Worm (Caenorhabditis elegans): ENCODE measurements around the gene sru-36.

The sru-36 gene

DNA sequence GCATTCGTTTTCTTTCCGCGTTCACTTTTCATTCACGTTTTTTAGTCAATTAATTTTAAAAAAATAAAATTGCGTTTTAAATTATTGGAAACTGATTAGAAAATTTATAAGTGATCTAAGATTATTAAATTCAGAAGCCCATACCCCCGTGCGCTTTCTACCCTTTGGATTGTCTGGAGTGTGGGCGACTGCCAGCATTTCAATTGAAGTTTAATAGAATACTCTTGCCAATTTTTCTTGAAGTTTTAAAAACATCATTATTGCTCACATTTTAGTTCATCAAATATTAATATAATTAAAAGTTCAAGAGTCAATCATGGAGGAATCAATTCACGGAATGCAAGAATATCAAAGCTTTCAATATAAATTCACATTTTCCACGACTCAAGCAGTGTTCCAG is at the start of gene sru-36:
sru-36 (plus strand) TSS at position 301 of the 400 bp plus-strand sequence.
- TF ChIP-seq ceh-36 (tag; optimal IDR thresholded peaks at IDR 0.05) (no peak), ets-7 (tag; optimal IDR thresholded peaks at IDR 0.05) (no peak), ama-1 (optimal IDR thresholded peaks at IDR 0.05) (no peak), hnd-1 (tag; optimal IDR thresholded peaks at IDR 0.05) (no peak), F13C5.2 (tag; optimal IDR thresholded peaks at IDR 0.05) (no peak), tbx-37 (GFP tag; conservative IDR thresholded peaks at IDR 0.05) (no peak), tra-4 (tag; optimal IDR thresholded peaks at IDR 0.05) (no peak), sea-1 (GFP tag; conservative IDR thresholded peaks at IDR 0.05) (no peak), scrt-1 (GFP tag; IDR thresholded peaks at IDR 0.05) (no peak), aly-1 (tag; optimal IDR thresholded peaks at IDR 0.05) (no peak), hmbx-1 (tag; optimal IDR thresholded peaks at IDR 0.05) (no peak), pes-1 (GFP tag; IDR thresholded peaks at IDR 0.05) (no peak), flt-1 (GFP tag; IDR thresholded peaks at IDR 0.05) (no peak), ceh-13 (GFP tag; optimal IDR thresholded peaks at IDR 0.05) (no peak), tbx-11 (GFP tag; IDR thresholded peaks at IDR 0.05) (no peak), hmg-4 (GFP tag; optimal IDR thresholded peaks at IDR 0.05) (no peak), B0310.2 (tag; optimal IDR thresholded peaks at IDR 0.05) (no peak)

DNA sequence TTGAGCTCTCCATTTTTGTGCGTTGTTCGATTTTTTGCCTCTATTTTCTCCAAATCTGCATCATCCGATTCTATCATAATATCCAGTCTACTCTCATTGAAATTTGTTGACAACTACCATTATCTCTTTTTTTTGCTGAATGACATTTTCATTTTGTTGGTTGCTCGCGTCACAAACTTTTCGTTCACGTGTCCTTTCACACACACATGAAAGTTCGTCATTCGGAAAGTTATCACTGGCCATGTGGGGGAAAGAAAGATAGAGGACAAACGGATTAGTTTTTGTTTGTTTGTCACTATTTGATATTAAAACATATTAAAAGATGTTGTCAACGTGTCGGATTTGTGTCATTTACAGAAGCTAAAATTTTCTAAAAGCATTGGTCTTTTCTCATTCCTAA is 46.5 kb upstream of the sru-36 start:
- TF ChIP-seq ceh-13 (GFP tag; optimal IDR thresholded peaks at IDR 0.05) (no peak), F13C5.2 (tag; optimal IDR thresholded peaks at IDR 0.05) (no peak), scrt-1 (GFP tag; IDR thresholded peaks at IDR 0.05) (no peak), tbx-37 (GFP tag; conservative IDR thresholded peaks at IDR 0.05) (no peak), tbx-11 (GFP tag; IDR thresholded peaks at IDR 0.05) (no peak), B0310.2 (tag; optimal IDR thresholded peaks at IDR 0.05) (no peak)

DNA sequence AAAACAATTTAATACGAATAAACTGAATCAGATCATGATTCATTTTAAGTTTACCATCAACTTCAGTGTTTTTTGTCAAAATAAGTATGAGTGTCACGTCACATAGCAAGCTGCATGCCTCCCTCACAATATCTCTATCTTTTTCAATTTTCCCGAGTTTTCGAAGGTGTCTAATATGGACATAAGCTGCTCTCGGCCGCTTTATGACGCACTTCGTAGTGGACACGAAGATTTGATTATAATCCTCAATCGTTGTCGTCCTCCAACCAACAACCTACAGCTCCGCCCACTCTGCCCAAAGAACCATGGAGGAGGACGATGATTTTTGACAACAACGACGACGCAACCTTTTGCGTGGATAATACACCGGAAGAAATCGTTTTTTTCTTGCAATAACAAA is 45.5 kb upstream of the sru-36 start:
- no peak for TF ChIP-seq tbx-11 (GFP tag; IDR thresholded peaks at IDR 0.05)
- TF ChIP-seq tbx-37 (GFP tag; conservative IDR thresholded peaks at IDR 0.05), result no peak
- no peak for TF ChIP-seq ceh-36 (tag; optimal IDR thresholded peaks at IDR 0.05)
- TF ChIP-seq tra-4 (tag; optimal IDR thresholded peaks at IDR 0.05), result no peak
- no peak for TF ChIP-seq flt-1 (GFP tag; IDR thresholded peaks at IDR 0.05)
- TF ChIP-seq hmg-4 (GFP tag; optimal IDR thresholded peaks at IDR 0.05), result no peak
- no peak for TF ChIP-seq sea-1 (GFP tag; conservative IDR thresholded peaks at IDR 0.05)
- no peak for TF ChIP-seq pes-1 (GFP tag; IDR thresholded peaks at IDR 0.05)
- TF ChIP-seq ceh-13 (GFP tag; optimal IDR thresholded peaks at IDR 0.05), result no peak
- no peak for TF ChIP-seq ama-1 (optimal IDR thresholded peaks at IDR 0.05)
- TF ChIP-seq aly-1 (tag; optimal IDR thresholded peaks at IDR 0.05), result no peak
- TF ChIP-seq F13C5.2 (tag; optimal IDR thresholded peaks at IDR 0.05), result no peak
- TF ChIP-seq hnd-1 (tag; optimal IDR thresholded peaks at IDR 0.05), result no peak
- TF ChIP-seq hmbx-1 (tag; optimal IDR thresholded peaks at IDR 0.05), result no peak
- no peak for TF ChIP-seq ets-7 (tag; optimal IDR thresholded peaks at IDR 0.05)

DNA sequence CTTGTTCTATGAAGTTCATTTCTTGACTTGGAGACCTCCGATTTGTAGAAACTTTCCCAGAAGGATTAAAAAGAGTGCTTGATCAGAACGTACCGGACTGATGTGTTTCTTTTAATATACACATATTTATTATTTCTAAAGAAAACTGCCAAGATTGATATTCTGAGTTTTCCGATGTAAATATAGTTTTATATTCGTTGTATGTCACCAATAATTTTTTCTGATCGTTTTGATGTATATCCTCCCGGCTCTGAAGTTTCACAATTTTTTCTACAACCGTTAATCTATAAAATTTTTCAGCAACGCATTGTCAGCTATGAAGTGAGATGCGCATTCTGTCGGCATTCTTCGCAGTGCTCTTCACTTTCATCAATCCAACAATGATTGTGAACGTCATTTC is 44.9 kb upstream of the sru-36 start, which contains the start of gene F46B6.9:
F46B6.9 (plus strand) TSS at position 301 of the 400 bp plus-strand sequence.
- TF ChIP-seq hnd-1 (tag; optimal IDR thresholded peaks at IDR 0.05), result no peak
- no peak for TF ChIP-seq ama-1 (optimal IDR thresholded peaks at IDR 0.05)
- TF ChIP-seq scrt-1 (GFP tag; IDR thresholded peaks at IDR 0.05), result no peak
- TF ChIP-seq ceh-13 (GFP tag; optimal IDR thresholded peaks at IDR 0.05), result no peak
- TF ChIP-seq tra-4 (tag; optimal IDR thresholded peaks at IDR 0.05), result no peak
- no peak for TF ChIP-seq B0310.2 (tag; optimal IDR thresholded peaks at IDR 0.05)
- no peak for TF ChIP-seq ets-7 (tag; optimal IDR thresholded peaks at IDR 0.05)
- no peak for TF ChIP-seq pes-1 (GFP tag; IDR thresholded peaks at IDR 0.05)
- no peak for TF ChIP-seq hmbx-1 (tag; optimal IDR thresholded peaks at IDR 0.05)
- no peak for TF ChIP-seq flt-1 (GFP tag; IDR thresholded peaks at IDR 0.05)

DNA sequence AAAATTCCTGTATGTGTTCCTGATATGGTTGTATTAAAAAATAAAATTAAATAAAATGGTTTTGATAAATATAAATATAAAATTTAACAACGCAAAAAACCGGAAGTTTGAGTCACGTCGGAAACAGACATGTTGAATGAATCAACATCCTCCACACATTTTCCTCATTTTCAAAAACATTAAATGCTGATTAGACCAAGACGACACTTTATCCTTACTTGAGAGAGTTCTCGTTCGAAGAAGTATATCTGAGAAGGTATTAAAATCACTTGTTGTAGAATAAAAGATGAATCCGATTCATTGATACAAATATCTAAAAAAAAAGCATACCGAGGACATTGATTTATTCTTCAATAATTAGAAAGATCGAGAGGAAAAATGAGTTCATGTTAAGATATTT is 43.3 kb upstream of the sru-36 start:
- TF ChIP-seq B0310.2 (tag; optimal IDR thresholded peaks at IDR 0.05), result no peak
- TF ChIP-seq ceh-13 (GFP tag; optimal IDR thresholded peaks at IDR 0.05), result no peak
- no peak for TF ChIP-seq hnd-1 (tag; optimal IDR thresholded peaks at IDR 0.05)
- no peak for TF ChIP-seq hmg-4 (GFP tag; optimal IDR thresholded peaks at IDR 0.05)
- TF ChIP-seq scrt-1 (GFP tag; IDR thresholded peaks at IDR 0.05), result no peak
- no peak for TF ChIP-seq flt-1 (GFP tag; IDR thresholded peaks at IDR 0.05)

DNA sequence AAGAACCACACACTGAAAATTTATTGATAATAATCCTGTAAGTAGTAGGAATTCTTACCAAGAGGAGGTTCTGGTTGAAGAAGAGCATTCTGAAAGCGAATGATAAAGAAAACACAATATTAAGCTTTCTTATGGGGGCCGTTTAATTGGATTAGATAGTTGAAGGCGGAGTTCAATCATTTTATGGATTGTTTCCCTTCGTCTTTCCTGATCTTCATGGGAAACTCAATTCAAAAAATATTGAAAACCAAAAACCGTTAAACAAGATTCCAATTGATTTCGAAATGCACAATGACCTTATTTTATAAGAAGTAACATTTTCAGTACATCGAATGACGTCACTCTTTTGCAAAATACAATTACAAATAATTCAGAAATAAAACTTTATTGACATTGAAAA is 42.4 kb upstream of the sru-36 start, which contains the start of gene F46B6.13:
F46B6.13 (minus strand) TSS at position 101 of the 400 bp plus-strand sequence.
- TF ChIP-seq ets-7 (tag; optimal IDR thresholded peaks at IDR 0.05) (no peak), F13C5.2 (tag; optimal IDR thresholded peaks at IDR 0.05) (no peak)

DNA sequence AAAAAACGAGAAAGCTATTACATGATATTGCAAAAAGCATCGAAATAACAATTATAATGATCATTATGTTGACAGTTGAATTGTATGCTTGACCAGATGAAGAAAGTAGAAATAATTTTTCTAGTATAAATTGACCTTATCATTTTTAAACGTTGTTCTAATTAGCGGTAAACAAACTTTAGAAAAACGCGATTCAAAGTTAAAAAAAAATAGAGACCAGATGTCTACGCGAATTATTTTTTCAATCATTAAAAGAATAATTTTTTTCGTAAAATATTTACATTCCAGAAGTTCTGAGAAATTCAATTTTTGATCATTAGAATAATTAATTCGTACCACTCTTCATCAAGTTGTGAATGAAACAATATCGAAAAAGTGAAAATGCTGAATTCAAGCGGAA is 39.5 kb upstream of the sru-36 start, which contains the start of gene F46B6.10:
F46B6.10 (minus strand) TSS at position 101 of the 400 bp plus-strand sequence.
- no peak for TF ChIP-seq F13C5.2 (tag; optimal IDR thresholded peaks at IDR 0.05)
- TF ChIP-seq tra-4 (tag; optimal IDR thresholded peaks at IDR 0.05), result no peak
- TF ChIP-seq ets-7 (tag; optimal IDR thresholded peaks at IDR 0.05), result no peak
- no peak for TF ChIP-seq pes-1 (GFP tag; IDR thresholded peaks at IDR 0.05)
- no peak for TF ChIP-seq scrt-1 (GFP tag; IDR thresholded peaks at IDR 0.05)
- TF ChIP-seq ama-1 (optimal IDR thresholded peaks at IDR 0.05), result no peak
- no peak for TF ChIP-seq ceh-36 (tag; optimal IDR thresholded peaks at IDR 0.05)
- TF ChIP-seq flt-1 (GFP tag; IDR thresholded peaks at IDR 0.05), result no peak
- TF ChIP-seq tbx-37 (GFP tag; conservative IDR thresholded peaks at IDR 0.05), result no peak
- TF ChIP-seq ceh-13 (GFP tag; optimal IDR thresholded peaks at IDR 0.05), result no peak
- TF ChIP-seq sea-1 (GFP tag; conservative IDR thresholded peaks at IDR 0.05), result no peak
- TF ChIP-seq aly-1 (tag; optimal IDR thresholded peaks at IDR 0.05), result no peak
- TF ChIP-seq hnd-1 (tag; optimal IDR thresholded peaks at IDR 0.05), result no peak
- no peak for TF ChIP-seq hmg-4 (GFP tag; optimal IDR thresholded peaks at IDR 0.05)
- TF ChIP-seq B0310.2 (tag; optimal IDR thresholded peaks at IDR 0.05), result no peak
- no peak for TF ChIP-seq tbx-11 (GFP tag; IDR thresholded peaks at IDR 0.05)
- TF ChIP-seq hmbx-1 (tag; optimal IDR thresholded peaks at IDR 0.05), result no peak

DNA sequence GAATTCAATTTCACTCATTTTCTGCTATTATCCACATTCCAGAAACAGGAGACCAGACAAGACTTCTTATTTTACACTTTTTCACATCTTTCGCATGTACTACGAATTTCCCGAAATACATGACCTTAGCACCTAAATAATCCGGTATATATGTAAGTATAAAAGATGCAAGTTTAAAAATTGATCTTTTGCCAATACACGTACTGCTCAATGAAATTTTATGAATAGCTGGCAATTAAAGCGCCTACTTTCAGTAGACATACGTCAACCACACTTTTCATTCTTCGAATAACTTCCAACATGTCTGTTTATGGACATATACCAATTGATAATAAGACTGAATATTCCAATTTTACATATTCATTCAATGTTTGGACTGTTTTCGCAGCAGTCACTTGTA is 38.3 kb upstream of the sru-36 start, which contains the start of gene sru-39:
sru-39 (plus strand) TSS at position 301 of the 400 bp plus-strand sequence.
- no peak for TF ChIP-seq ceh-13 (GFP tag; optimal IDR thresholded peaks at IDR 0.05)
- TF ChIP-seq aly-1 (tag; optimal IDR thresholded peaks at IDR 0.05), result no peak
- no peak for TF ChIP-seq tbx-37 (GFP tag; conservative IDR thresholded peaks at IDR 0.05)
- no peak for TF ChIP-seq ets-7 (tag; optimal IDR thresholded peaks at IDR 0.05)
